Fruit fly (Drosophila melanogaster): ENCODE results near the gene Ac13E.

Gene Ac13E

DNA sequence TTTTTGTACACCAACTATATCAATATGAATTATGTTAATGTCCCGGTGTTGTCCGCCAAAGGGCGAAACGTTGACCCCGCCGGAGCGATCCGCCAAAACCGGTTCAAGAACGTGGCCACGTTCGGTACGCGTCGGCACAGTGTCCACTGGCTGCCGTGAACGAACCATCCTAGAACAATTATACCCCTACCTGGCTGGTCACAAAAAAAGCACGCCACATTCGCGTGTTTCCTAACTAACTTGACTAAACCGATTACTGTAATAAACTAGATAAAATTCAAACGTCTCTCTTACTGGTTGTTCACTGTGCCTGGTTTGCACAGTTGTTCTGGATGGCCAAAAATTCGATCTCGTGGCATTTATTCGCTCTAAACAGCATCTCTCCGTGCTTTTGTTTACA, 25.5 kb upstream of the Ac13E start:
- TF ChIP-seq EcR (GFP tag; optimal IDR thresholded peaks at IDR 0.05) (no peak), usp (GFP tag; optimal IDR thresholded peaks at IDR 0.05) (no peak), psq (optimal IDR thresholded peaks at IDR 0.05) (no peak), Dll (optimal IDR thresholded peaks at IDR 0.05) (no peak), CG8478 (optimal IDR thresholded peaks at IDR 0.05) (no peak), pan (optimal IDR thresholded peaks at IDR 0.05) (no peak)

DNA sequence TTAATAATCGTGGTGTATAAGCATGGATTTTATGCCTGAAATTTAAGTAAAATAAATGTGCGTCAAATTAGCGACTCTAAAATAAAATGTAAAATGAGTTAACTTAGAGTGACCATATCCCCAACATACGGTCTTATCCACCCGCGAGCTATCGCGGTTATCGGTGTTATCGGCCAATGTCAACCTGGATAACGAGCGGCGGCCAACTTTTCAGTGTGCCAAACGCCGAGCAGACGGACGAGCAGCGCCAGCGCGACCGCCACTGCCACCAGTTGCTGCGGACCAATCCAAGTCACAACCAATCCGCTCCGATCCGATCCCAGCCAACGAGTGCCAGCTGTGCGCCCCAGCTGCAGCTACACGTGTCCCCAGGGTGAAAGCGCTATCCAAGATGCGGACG, 24.0 kb upstream of the Ac13E start, which contains the start of the genes cerv and CG7872:
Gene cerv, minus strand, starts transcription at position 129 of the 400 bp plus-strand sequence.
Gene CG7872, plus strand, starts transcription at position 163 of the 400 bp plus-strand sequence.
- TF ChIP-seq EcR (GFP tag; optimal IDR thresholded peaks at IDR 0.05): no peak

DNA sequence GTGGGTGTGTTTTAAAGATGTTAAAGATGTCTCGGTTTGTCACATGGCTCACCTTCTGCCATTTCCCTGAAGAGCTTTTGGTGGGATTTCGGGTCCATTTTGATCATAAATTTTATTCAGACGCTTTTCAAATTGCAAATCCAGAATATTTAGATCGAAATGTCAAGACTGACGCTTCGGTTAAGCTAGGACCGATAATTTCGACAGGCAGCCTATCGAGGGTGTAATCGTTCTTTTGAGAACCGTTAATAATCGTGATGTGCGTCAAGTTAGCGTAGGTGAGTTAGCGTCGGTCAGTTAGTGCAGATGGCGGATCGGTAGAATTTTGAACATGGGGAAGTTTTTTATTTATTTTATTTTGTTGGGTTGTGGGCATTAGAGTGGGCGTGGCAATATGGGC, 21.5 kb upstream of the Ac13E start, which contains the start of gene CG42299:
Gene CG42299, minus strand, starts transcription at position 127 of the 400 bp plus-strand sequence.
- TF ChIP-seq pan (optimal IDR thresholded peaks at IDR 0.05) (no peak), psq (optimal IDR thresholded peaks at IDR 0.05) (no peak), EcR (GFP tag; optimal IDR thresholded peaks at IDR 0.05) (no peak), usp (GFP tag; optimal IDR thresholded peaks at IDR 0.05) (no peak), Dll (optimal IDR thresholded peaks at IDR 0.05) (no peak), CG8478 (optimal IDR thresholded peaks at IDR 0.05) (no peak)

DNA sequence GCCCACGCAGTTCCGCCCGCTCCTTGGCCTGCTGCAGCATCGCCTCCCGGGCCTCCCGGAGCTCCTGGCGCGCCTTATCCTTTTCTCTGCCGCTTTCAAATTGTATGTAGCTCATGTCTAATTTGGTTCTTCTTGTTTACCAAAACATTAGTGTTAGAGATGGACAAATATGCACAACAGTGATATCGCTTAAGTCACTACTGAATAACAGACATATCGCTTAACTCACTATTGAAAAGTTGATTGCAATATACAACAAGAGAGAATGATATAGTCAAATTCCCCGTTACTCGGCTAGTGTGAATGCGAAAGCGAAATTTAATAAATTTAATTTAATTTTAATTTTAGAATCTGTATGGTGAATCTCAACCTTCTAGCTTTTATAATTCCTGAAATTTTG, 20.3 kb upstream of the Ac13E start, which contains the start of gene CG9213:
Gene CG9213, minus strand, starts transcription at position 152 of the 400 bp plus-strand sequence.
- TF ChIP-seq EcR (GFP tag; optimal IDR thresholded peaks at IDR 0.05) (no peak), Dll (optimal IDR thresholded peaks at IDR 0.05) (no peak), CG8478 (optimal IDR thresholded peaks at IDR 0.05) (no peak), usp (GFP tag; optimal IDR thresholded peaks at IDR 0.05) (no peak), psq (optimal IDR thresholded peaks at IDR 0.05) (no peak), pan (optimal IDR thresholded peaks at IDR 0.05) (no peak)

DNA sequence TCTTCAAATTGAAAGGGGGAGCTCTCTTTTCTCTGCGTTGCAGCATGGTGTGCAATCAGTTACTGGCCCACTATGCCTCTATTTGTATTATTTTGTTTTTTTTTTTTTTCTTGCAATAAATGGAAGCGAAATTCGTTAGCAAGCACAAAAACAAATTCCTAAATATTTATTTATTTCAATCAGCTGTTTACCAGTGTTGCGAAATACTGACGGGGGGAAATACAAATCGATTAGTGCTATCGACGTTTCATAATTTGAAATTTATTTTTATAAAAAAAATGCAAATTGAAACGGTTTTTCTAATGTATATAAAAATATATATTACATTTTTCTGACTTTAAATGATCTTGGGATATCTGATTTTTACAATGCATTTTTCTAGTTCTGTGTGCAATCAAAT, 17.9 kb upstream of the Ac13E start, which contains the start of gene CG15643:
Gene CG15643, minus strand, starts transcription at position 211 of the 400 bp plus-strand sequence.
- TF ChIP-seq psq (optimal IDR thresholded peaks at IDR 0.05): no peak
- no peak for TF ChIP-seq CG8478 (optimal IDR thresholded peaks at IDR 0.05)
- TF ChIP-seq EcR (GFP tag; optimal IDR thresholded peaks at IDR 0.05): no peak
- TF ChIP-seq usp (GFP tag; optimal IDR thresholded peaks at IDR 0.05): no peak
- no peak for TF ChIP-seq Dll (optimal IDR thresholded peaks at IDR 0.05)
- no peak for TF ChIP-seq pan (optimal IDR thresholded peaks at IDR 0.05)

DNA sequence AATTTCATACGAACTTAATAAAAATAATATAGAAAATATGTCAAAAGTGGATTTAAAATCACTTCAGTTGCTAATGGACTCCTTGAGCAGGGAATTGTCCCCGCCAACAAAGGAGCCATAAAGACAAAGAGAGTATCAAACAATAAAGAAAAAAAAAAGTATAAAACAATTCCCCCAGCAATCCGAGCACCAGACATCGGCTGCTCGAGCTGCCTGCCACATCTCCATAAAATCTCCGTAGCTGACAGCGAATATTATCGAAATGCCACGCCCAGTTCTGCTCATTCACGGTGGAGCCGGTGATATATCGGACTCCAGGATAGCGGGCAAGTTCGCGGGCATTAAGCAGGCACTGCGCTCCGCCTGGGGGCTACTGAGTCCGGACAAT, 14.9 kb upstream of the Ac13E start, which contains the start of gene CG7860:
Gene CG7860, plus strand, starts transcription at position 11 of the 388 bp plus-strand sequence.
- TF ChIP-seq usp (GFP tag; optimal IDR thresholded peaks at IDR 0.05) (no peak), Dll (optimal IDR thresholded peaks at IDR 0.05) (no peak), pan (optimal IDR thresholded peaks at IDR 0.05) (no peak), CG8478 (optimal IDR thresholded peaks at IDR 0.05) (no peak), psq (optimal IDR thresholded peaks at IDR 0.05) (no peak), EcR (GFP tag; optimal IDR thresholded peaks at IDR 0.05) (no peak)

DNA sequence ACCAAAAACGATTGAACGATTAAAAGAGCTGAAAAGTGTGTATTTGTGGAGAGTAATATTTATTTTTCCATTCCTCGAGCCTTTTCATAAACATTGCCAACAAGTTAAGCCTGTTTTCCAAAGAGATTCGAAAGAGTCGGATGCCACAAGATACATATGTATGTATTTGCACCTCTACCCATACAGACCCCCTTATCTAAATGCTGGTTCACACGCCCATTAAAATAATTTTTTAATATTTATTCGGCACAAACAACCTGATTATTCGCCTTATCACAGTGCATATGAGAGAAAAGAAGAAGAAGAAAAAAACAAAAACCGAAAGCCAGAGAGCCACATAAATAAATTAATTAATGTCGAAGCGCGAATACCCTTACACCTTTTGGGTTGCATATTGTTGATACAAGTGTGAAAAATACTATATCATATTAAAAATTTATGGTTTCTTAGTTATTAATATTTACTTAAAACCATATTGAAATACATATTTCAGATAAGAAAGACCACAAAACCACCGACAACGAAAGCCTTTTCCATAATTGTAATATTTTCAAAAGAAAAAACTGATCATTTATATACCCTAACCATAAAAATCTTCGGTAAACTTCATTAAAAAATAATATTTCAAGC, 14.4 kb upstream of the Ac13E start:
- no peak for TF ChIP-seq usp (GFP tag; optimal IDR thresholded peaks at IDR 0.05)
- no peak for TF ChIP-seq EcR (GFP tag; optimal IDR thresholded peaks at IDR 0.05)
- TF ChIP-seq CG8478 (optimal IDR thresholded peaks at IDR 0.05): no peak
- no peak for TF ChIP-seq psq (optimal IDR thresholded peaks at IDR 0.05)
- TF ChIP-seq pan (optimal IDR thresholded peaks at IDR 0.05): no peak
- TF ChIP-seq Dll (optimal IDR thresholded peaks at IDR 0.05): no peak

DNA sequence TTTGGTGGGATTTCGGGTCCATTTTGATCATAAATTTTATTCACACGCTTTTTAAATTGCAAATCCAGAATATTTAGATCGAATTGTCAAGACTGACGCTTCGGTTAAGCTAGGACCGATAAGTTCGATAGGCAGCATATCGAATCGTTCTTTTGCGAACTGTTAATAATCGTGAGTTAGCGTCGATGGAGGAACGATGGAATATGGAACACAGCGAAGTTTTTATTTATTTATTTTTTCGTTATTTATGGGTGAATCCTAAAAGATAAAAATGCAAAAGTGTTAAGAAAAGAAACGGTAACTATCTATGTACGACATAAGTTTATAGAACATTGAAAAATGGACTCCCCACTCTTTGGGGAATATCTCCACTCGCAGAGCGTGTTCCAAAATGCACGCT, 1.9 kb upstream of the Ac13E start, which contains the start of gene CG42300:
Gene CG42300, minus strand, starts transcription at position 101 of the 400 bp plus-strand sequence.
- no peak for TF ChIP-seq Dll (optimal IDR thresholded peaks at IDR 0.05)
- no peak for TF ChIP-seq usp (GFP tag; optimal IDR thresholded peaks at IDR 0.05)
- no peak for TF ChIP-seq CG8478 (optimal IDR thresholded peaks at IDR 0.05)
- no peak for TF ChIP-seq pan (optimal IDR thresholded peaks at IDR 0.05)
- no peak for TF ChIP-seq psq (optimal IDR thresholded peaks at IDR 0.05)
- no peak for TF ChIP-seq EcR (GFP tag; optimal IDR thresholded peaks at IDR 0.05)

DNA sequence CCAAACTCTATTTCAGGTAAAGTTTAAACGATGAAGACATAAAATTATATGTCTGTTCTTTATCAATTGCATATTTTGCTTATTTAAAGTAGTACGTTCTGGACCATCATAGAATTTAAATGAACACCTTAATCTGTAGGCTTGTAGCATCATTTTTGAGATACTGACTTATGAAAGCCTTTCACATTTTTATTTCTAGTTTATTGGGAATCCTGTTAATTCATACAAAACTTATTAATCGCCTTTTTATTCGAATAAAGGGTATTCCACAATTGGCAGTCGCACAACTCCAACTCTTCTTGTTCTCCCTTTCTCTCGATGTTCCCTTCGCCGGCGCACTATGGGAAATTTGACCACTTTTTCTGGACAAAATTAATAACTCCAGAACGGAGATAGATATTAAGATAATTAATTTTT, 1.6 kb downstream of the Ac13E start:
- no peak for TF ChIP-seq usp (GFP tag; optimal IDR thresholded peaks at IDR 0.05)
- peak; percentile 79 for TF ChIP-seq pan (optimal IDR thresholded peaks at IDR 0.05)

DNA sequence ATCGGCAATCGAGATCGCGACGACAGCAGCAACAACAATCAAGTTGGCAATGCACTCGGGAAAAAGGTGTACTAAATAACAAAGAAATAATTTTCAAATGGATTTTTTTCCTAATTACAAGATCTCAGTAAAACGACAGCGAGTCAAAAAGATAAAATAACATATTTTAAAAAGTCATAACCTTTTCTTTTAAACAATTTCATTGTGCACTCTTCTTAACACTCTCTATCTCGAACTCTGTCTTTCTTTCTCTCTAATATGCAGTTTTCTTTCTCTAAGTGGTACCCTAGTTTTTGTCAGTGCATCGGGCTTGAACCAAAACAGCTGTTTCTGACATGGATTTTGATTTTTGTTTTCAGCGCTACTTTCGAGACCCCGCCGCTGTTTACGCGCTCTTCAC, 5.0 kb downstream of the Ac13E start:
- no peak for TF ChIP-seq psq (optimal IDR thresholded peaks at IDR 0.05)
- TF ChIP-seq EcR (GFP tag; optimal IDR thresholded peaks at IDR 0.05): no peak
- TF ChIP-seq pan (optimal IDR thresholded peaks at IDR 0.05): no peak
- no peak for TF ChIP-seq CG8478 (optimal IDR thresholded peaks at IDR 0.05)
- no peak for TF ChIP-seq Dll (optimal IDR thresholded peaks at IDR 0.05)
- no peak for TF ChIP-seq usp (GFP tag; optimal IDR thresholded peaks at IDR 0.05)

DNA sequence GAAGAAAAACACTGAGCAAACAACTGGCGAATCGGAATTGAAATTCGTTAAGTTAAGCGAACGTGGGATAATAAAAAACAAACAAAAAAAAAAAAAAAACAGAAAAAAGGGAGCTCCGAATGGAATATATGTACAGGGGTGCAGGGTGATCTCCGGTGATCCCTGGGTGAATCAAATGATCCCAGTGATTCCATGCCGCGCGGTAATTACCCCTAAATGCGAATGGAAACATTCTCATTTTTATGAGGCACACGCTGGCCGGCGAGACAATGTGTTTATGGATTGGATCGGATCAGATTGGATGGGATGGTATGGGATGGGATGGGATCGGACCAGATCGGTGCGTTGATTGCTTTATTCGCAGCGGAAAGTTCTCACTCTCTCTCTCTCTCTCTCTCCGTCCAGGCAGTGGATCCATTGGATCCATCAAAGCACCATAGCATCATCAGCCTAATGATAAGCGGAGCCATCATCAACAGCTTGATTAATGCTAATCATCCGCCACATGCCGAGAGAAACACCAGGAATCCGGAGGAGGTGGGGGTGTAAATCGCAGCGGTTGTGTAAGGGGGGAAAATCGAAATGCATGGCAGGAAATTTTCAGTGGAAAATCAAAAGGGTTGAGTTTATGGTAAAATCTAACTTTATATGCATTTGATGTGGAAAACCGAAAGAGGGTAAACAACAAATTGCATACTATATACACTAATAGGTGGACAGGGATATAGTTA, 8.4 kb downstream of the Ac13E start:
- no peak for TF ChIP-seq pan (optimal IDR thresholded peaks at IDR 0.05)
- TF ChIP-seq psq (optimal IDR thresholded peaks at IDR 0.05): no peak
- TF ChIP-seq CG8478 (optimal IDR thresholded peaks at IDR 0.05): no peak
- no peak for TF ChIP-seq EcR (GFP tag; optimal IDR thresholded peaks at IDR 0.05)
- no peak for TF ChIP-seq usp (GFP tag; optimal IDR thresholded peaks at IDR 0.05)
- no peak for TF ChIP-seq Dll (optimal IDR thresholded peaks at IDR 0.05)

DNA sequence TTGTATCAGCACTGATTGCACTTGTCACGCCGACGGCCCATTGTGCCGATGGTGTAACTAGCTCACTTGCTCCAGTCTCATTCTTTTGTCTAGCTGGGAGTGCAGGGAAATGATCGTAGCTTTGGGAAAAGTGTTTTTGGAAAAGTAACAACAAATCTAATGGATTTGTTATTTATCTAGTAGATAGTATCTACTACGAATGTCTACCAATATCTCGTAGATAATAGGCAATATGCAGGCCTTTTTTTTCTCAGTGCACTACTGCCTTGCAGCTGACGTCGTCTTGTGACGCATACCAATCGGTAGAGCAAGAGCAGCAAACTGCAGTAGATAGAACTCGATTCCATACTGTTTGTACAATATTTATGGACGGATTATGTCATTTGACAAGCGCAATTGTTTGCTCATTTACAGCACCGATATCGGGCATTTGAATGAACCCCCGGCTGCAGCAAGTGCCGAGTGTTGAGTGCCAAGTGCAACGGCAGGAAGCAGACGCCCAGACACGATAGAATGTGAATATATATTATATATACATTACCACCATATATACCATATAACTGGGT, 10.5 kb downstream of the Ac13E start:
- TF ChIP-seq usp (GFP tag; optimal IDR thresholded peaks at IDR 0.05): no peak
- no peak for TF ChIP-seq Dll (optimal IDR thresholded peaks at IDR 0.05)
- TF ChIP-seq CG8478 (optimal IDR thresholded peaks at IDR 0.05): no peak
- no peak for TF ChIP-seq pan (optimal IDR thresholded peaks at IDR 0.05)
- TF ChIP-seq EcR (GFP tag; optimal IDR thresholded peaks at IDR 0.05): no peak
- TF ChIP-seq psq (optimal IDR thresholded peaks at IDR 0.05): no peak
